Fruit fly (Drosophila melanogaster): ENCODE data around the gene jvl.

jvl gene

DNA sequence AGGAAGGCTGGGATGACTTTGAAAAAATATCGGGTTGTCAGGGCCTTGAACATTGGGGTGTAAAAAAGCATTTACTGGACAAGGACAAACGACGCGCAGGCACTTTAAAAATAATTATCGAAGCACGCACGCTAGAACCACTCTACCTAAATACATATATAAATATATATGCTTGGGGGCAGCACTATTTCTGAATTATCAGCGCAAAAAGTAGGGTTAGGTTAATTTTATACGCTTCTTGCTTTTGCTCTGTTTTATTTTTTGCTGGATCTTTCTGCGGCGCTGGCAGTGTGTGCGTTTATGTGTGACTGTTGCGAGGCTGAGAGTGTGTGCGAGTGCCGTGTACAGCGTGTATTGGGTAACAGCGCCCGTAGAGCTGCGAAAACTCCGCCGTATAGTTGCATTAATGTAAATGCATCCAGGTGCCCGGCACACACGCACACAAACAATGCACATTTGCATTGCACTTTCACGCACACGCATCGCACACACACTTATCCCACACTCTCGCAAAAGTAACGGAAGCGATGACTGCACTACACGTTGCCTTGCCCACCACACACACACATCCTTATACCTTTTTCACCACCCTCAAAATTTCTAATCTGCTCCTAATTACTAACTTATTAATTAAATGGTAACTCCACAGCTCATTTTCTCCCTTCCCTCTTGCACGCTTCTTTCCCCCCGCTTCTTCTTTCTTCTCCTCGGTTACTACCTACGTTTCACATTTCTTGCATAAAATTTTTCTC, 1.7 kb upstream of the jvl start (continued):
- peak; percentile 15; the same call in 1 of the 2 replicates for TF ChIP-seq CG9932 (GFP tag; IDR thresholded peaks at IDR 0.05)
- 0 out of 2 replicates have a peak, but pooled peaks have one; percentile 1 for TF ChIP-seq CG3847 (GFP tag; IDR thresholded peaks at IDR 0.05)
- TF ChIP-seq al (GFP tag; IDR thresholded peaks at IDR 0.05), result no peak
- TF ChIP-seq lola (GFP tag; optimal IDR thresholded peaks at IDR 0.05), result peak in 1 of 3 experiments; percentile 63
- no peak for TF ChIP-seq CG8089 (GFP tag; optimal IDR thresholded peaks at IDR 0.05)
- peak; percentile 67 for TF ChIP-seq CG17385 (GFP tag; optimal IDR thresholded peaks at IDR 0.05)
- peak; percentile 87 for TF ChIP-seq bigmax (GFP tag; optimal IDR thresholded peaks at IDR 0.05)
- TF ChIP-seq ERR (GFP tag; optimal IDR thresholded peaks at IDR 0.05), result peak; percentile 10
- TF ChIP-seq gro (GFP tag; optimal IDR thresholded peaks at IDR 0.05), result no peak
- TF ChIP-seq HLH54F (GFP tag; optimal IDR thresholded peaks at IDR 0.05), result no peak
- TF ChIP-seq ato (GFP tag; IDR thresholded peaks at IDR 0.05; ENCODE audit: partially characterized antibody), result no peak
- TF ChIP-seq Med (GFP tag), result peak; percentile 76
- no peak for TF ChIP-seq Drgx (GFP tag; IDR thresholded peaks at IDR 0.05)
- TF ChIP-seq CG16779 (GFP tag; IDR thresholded peaks at IDR 0.05), result no peak
- TF ChIP-seq Pdp1 (GFP tag; optimal IDR thresholded peaks at IDR 0.05), result peak in 1 of 2 experiments; percentile 81
- TF ChIP-seq insv (GFP tag; optimal IDR thresholded peaks at IDR 0.05), result peak in 1 of 2 experiments; percentile 21
- TF ChIP-seq CG9727 (GFP tag; optimal IDR thresholded peaks at IDR 0.05), result peak; percentile 19
- TF ChIP-seq crol (GFP tag; IDR thresholded peaks at IDR 0.05), result peak; percentile 76
- no peak for TF ChIP-seq pb (GFP tag; optimal IDR thresholded peaks at IDR 0.05)
- peak; percentile 38 for TF ChIP-seq sens (GFP tag)
- TF ChIP-seq D19A (tag; optimal IDR thresholded peaks at IDR 0.05), result no peak
- TF ChIP-seq chn (GFP tag; optimal IDR thresholded peaks at IDR 0.05), result no peak

DNA sequence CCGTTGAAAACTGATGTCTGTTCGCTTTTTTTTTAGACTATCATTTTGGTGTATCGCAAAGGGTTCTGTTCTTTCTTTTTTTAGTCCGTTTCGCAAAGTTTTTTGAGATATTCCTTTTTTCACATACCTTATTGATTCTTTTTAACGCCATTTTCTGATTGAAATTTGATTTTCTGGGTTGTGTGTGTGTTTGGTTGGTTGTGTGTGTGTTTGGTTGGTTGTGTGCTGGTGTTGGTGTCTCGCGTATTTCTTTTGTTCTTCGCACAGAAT, 1.2 kb upstream of the jvl start:
- TF ChIP-seq CG16813 (GFP tag; IDR thresholded peaks at IDR 0.05; ENCODE audit: partially characterized antibody) (no peak), eve (GFP tag; optimal IDR thresholded peaks at IDR 0.05) (peak in 1 of 2 experiments; percentile 91)

DNA sequence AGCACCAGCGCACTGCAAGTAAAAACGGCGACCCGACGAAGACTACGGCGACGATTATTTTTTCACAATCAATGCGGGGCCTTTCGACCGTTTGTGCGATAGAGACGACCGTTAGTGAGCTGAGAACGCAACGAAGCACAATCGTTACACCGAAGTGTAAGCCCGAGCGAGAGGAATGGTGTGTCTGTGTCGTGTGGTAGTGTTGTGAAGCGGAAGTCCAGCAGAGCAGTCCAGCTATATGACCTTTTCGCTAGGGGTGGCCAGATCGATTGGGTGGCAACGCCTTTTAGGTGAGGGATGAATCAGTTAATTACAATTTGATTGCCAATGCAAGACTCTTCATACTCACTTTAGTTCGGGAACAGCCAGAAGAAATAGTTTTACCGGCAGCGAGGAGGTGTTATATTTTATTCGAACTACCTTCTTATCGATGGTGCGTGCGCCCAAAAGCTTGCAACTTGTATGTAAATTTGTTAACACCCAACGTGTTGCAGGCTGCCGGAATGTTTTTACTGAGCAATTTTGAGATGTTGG, 657 bp upstream of the jvl start:
- TF ChIP-seq CG12659 (GFP tag; optimal IDR thresholded peaks at IDR 0.05) (peak; percentile 91), cad (GFP tag; optimal IDR thresholded peaks at IDR 0.05) (no peak), CG14667 (GFP tag; IDR thresholded peaks at IDR 0.05) (peak; percentile 20; the same call in 1 of the 2 replicates), abd-A (tag; optimal IDR thresholded peaks at IDR 0.05) (peak; percentile 76), CG2199 (GFP tag; IDR thresholded peaks at IDR 0.05) (peak; percentile 94), CG8290 (GFP tag; optimal IDR thresholded peaks at IDR 0.05) (peak; percentile 75), CG8290 (tag; optimal IDR thresholded peaks at IDR 0.05) (peak; percentile 65 to 97), ro (GFP tag; IDR thresholded peaks at IDR 0.05) (no peak), ranshi (GFP tag; IDR thresholded peaks at IDR 0.05) (peak; percentile 47; the same call in 1 of the 2 replicates), fru (optimal IDR thresholded peaks at IDR 0.05) (no peak), her (GFP tag; optimal IDR thresholded peaks at IDR 0.05) (peak; percentile 65), CG2129 (GFP tag; IDR thresholded peaks at IDR 0.05; ENCODE audit: partially characterized antibody) (no peak), D (optimal IDR thresholded peaks at IDR 0.05) (no peak), D (GFP tag; optimal IDR thresholded peaks at IDR 0.05) (peak; percentile 0), z (GFP tag; IDR thresholded peaks at IDR 0.05) (no peak), dati (GFP tag; IDR thresholded peaks at IDR 0.05) (no peak), ems (GFP tag; optimal IDR thresholded peaks at IDR 0.05) (peak; percentile 50), CG7839 (tag; optimal IDR thresholded peaks at IDR 0.05) (peak; percentile 56), CHES-1-like (GFP tag; optimal IDR thresholded peaks at IDR 0.05) (peak; percentile 77), CG2120 (GFP tag; optimal IDR thresholded peaks at IDR 0.05) (peak; percentile 84), ase (GFP tag; IDR thresholded peaks at IDR 0.05) (no peak), Drgx (GFP tag; IDR thresholded peaks at IDR 0.05) (peak; percentile 65), HLH4C (GFP tag; IDR thresholded peaks at IDR 0.05; ENCODE audit: partially characterized antibody) (peak; percentile 19), Rx (GFP tag; IDR thresholded peaks at IDR 0.05) (no peak; the same call in 1 of the 2 replicates), Atf-2 (GFP tag; optimal IDR thresholded peaks at IDR 0.05) (peak; percentile 52), CG16815 (GFP tag; optimal IDR thresholded peaks at IDR 0.05) (peak; percentile 54), luna (GFP tag; optimal IDR thresholded peaks at IDR 0.05) (peak; percentile 36)

All from whole organism, embryonic.